Fruit fly (Drosophila melanogaster) S2 (cell line): ENCODE results near the gene CSN8.

Experiments used
- CG8478 ChIP-seq: fragments of >200 bp; optimal IDR thresholded peaks from 2 replicates; lab custom pipeline; 2018
- CTCF ChIP-seq, 2 experiments: fragments of >200 bp; optimal IDR thresholded peaks; 2 replicates each; lab custom pipeline; 2018

- TF ChIP-seq CTCF (optimal IDR thresholded peaks at IDR 0.05; lab: Kevin White, UChicago), result no peak
- no peak for TF ChIP-seq CG8478
Measured at dm6 chr2L:8381508-8382036, 16.9 kb downstream of the CSN8 start, which contains the start of gene AlaRS.
